Fruit fly (Drosophila melanogaster): Measurements from ENCODE around the gene dac.

The dac gene

DNA sequence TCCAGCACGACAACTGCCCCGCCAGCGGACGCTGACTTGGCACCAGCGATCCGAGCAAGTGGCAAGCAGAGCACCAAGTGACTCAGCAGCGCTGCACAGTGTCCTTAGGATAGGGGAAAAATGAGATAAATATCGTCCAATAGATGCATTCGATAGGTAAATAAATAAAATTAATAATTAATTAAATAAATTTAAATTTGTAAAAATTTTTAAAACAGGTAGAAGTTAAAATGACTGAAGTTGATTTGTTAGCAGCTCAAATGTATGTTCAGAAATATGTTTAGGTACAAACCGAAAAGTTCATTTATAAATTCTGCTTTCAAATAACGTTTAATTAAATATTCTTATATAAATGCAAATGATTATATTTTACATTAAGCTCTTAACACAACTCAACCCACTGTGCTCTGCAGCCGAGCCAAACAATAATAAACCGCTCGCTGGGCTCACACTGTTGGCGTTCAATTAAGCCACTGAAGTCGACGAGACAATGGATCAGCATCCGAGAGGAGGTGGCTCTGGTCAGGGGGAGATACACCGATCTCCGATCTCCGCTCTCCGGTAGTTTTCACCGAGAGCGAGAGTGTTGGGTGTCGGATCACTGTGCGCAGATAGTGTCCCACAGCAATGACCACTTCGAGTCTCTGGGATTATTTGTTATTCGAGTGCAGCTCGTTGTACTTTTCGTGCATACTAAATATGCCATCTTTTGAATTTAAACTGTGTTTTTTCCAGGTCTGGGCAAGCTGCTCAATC, 37.2 kb downstream of the dac start, which contains the start of gene CG5888:
TSS of gene CG5888 (minus strand) at position 19 of the 756 bp plus-strand sequence.
- TF ChIP-seq CG17801 (GFP tag; optimal IDR thresholded peaks at IDR 0.05; ENCODE audit: partially characterized antibody), result no peak

DNA sequence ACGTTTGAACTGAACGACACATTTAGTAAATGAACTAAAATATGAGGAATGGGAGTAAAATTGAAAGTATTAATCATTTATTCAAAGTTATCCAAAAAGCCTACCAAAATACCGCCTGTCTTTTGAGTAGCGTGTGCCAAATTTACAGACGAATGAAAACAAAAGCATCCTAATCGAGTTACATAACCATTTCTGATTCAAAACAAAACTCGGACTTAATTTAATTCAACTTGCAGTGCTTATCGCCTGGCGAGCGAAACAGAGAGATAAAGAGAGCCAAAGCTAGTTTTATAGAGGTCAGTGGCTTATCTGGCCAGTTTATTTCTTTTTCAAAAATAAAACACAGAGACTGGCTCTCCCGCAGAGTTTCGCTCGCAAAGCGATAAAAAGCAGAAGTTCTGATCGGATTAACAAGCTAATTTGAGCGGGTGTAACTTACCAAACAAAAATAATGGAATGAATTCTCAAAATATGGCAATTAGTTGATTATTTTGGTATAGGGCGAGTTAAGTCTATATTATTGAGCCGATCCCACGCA, 37.9 kb downstream of the dac start:
- TF ChIP-seq CG17801 (GFP tag; optimal IDR thresholded peaks at IDR 0.05; ENCODE audit: partially characterized antibody), result no peak

DNA sequence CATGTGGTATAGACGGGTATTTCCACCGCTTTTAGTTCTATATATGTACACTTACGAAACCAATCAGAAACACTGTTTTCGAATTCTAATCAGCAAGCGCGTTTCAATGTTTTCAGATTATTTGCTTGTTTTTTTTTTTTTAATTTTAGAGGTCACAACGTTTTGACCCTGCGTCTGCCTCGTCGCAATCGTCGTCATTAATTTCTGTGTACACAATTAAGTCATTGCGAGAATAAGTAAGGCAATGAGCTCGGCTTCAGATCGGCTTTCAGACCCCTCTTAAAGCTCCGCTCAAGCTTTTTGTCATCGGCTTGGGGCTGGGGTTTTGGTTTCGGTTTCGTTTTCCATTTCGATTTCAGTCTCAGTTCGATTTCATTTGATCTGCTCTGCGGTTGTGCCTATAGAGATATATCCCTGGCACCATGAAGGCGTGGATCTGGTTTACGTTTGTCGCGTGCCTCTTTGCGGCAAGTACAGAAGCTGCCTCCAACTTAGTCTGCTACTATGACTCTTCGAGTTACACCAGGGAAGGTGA, 38.8 kb downstream of the dac start, which contains the start of gene Idgf2:
TSS of gene Idgf2 (plus strand) at position 356 of the 535 bp plus-strand sequence.
- no peak for TF ChIP-seq CG17801 (GFP tag; optimal IDR thresholded peaks at IDR 0.05; ENCODE audit: partially characterized antibody)

DNA sequence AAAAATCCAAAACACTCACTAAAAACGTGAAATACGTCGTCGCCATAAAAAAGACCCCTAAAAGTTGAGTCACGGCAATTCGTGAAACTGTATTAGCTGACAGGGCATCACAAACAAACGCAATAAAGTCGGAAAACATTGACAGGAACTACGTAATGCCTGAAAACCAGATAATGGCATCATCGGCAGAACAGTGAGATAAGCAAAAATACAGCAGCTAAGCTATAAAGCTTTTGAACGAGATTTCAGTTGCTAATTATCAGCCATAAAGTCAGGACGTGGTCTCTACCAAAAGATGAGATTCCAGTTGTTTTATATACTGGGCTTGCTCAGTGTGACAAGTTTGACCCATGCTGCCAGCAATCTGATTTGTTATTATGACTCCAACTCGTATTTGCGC, 40.8 kb downstream of the dac start, which contains the start of gene Idgf1:
TSS of gene Idgf1 (plus strand) at position 245 of the 400 bp plus-strand sequence.
- TF ChIP-seq CG17801 (GFP tag; optimal IDR thresholded peaks at IDR 0.05; ENCODE audit: partially characterized antibody), result no peak

DNA sequence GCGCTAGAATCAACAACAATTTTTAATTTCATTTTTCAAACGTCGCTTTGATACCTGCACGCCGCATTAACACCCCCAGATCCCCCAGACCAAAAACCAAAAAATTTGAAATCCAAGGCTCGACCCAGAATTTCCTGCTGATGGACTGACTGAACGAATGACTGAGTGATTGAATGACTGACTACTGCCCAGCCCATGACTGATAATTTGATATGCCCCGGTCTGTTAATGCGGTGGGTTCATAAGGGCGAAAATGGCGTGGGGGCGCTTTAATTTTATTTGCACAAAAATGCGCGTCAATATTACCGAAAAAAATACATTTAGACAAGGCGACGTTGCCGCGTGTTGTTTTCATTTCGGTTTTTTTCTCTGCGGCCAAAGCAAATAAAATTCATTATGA, 43.2 kb downstream of the dac start:
- no peak for TF ChIP-seq CG17801 (GFP tag; optimal IDR thresholded peaks at IDR 0.05; ENCODE audit: partially characterized antibody)

DNA sequence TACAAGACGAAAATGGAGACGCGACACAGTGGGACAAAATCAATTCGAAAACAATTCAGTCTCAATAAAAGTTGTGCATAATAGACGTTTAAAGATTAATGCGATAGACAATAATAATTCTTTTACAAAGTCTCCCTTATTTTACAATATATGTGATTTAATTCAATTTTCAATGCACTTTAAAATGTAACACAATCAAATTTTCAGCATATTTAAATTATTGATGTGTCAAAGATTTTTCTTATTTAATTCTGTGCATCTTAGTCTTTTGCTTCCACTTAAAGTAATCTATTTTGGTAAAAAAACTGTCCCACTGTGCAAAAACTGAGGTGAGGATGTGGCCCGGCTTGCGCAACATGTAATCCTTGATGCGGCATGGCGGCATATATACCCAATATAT, 47.9 kb downstream of the dac start:
- TF ChIP-seq CG17801 (GFP tag; optimal IDR thresholded peaks at IDR 0.05; ENCODE audit: partially characterized antibody), result no peak

DNA sequence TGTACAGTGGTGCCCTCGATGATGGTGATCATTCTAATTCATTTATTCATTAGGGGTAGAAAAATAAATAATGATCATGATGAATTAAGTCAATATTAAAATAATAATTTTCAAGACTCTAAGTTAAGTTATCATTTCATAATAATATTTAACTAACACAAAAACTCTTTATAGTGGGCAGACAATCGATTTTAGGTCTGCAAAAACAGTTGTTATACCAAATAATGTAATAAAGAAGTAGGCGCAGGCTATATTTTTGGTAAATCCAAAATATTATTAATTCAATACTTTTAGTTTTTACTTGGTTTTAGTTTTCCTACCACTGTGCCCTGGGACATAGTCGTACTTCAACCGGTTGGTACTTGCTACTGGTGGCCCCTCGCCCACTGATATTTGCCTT, 50.2 kb downstream of the dac start:
- TF ChIP-seq CG17801 (GFP tag; optimal IDR thresholded peaks at IDR 0.05; ENCODE audit: partially characterized antibody), result no peak

DNA sequence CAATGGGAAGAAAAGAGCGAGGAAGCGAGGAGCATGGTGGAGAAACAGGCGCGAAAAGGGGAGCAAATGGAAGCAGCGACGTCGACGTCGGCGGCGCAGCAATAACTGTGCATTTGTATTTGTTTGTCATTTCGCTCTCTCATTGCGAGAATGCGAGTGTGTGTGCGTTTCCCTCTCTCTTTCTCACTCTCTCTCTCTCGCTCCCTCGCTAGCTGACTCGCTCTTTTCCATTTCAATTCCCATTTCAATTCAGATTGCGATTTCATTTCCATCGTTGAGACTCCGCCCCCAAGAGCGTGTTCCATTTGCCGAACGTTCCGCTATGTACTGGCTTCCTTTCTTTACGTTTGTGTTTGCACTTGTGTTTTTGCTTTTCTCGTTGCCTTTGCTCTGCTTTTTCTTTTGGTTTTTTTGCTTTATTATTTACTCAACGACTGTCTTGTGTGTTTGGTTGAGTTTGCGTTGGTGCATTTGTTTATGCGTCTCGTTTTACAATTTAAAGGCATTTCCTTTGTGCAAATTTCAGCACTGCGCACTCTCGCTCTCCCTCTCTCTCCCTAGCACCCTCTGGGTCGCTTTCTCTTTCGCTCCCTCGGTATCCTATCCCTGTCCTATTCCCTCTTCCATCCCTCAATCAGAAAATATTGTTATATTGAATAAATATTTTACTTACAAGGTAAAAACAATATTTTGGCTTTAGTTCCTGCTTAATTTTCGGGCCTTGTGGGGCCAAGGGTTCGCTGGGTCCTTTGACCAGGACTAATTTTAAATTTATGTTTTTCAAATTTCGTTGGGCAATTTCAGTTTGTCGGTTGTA, 62.9 kb downstream of the dac start:
- no peak for TF ChIP-seq CG17801 (GFP tag; optimal IDR thresholded peaks at IDR 0.05; ENCODE audit: partially characterized antibody)
